Worm (Caenorhabditis elegans) whole organism, L4/young adult: ENCODE results near the gene his-16.

Experiments
- W03F9.2 ChIP-seq: fragments of 150-350 bp; optimal IDR thresholded peaks from 2 replicates; lab custom pipeline; 2014; ENCODE audit warnings: missing biosample characterization, missing genetic modification characterization
- dao-5 ChIP-seq: sonication (generic microtip); optimal IDR thresholded peaks from 2 replicates; lab custom pipeline; 2016; ENCODE audit warnings: missing genotype, missing genetic modification characterization, moderate library complexity, missing compliant biosample characterization

ce11 chrII:13780792-13781248 is 37.1 kb downstream of the his-16 start:
- peak; percentile 59 for TF ChIP-seq dao-5 (tag; lab: Kevin White, UChicago)
- no peak for TF ChIP-seq W03F9.2 (tag; lab: Kevin White, UChicago)
